Worm (Caenorhabditis elegans) whole organism, L4 larva: Measurements from ENCODE around the gene C16D9.9.

Experiments used
- F44E2.7 ChIP-seq: fragments of 200-800 bp; sonication (Bioruptor generic); IDR thresholded peaks from 2 replicates; pipeline ENCODE4 v2.1.2; 2022; ENCODE audit warnings: missing genetic modification characterization, missing compliant biosample characterization
- F49E8.2 ChIP-seq: sonication (generic microtip); optimal IDR thresholded peaks from 2 replicates; lab custom pipeline; 2016; ENCODE audit warnings: missing compliant biosample characterization, mild to moderate bottlenecking, missing genetic modification characterization, borderline replicate concordance
- dve-1 ChIP-seq: sonication (generic microtip); optimal IDR thresholded peaks from 2 replicates; lab custom pipeline; 2017; ENCODE audit warnings: antibody characterized with exemption, mild to moderate bottlenecking, missing genetic modification characterization, missing compliant biosample characterization; ENCODE audit not compliant: insufficient read depth
- fos-1 ChIP-seq: fragments of 150-350 bp; optimal IDR thresholded peaks from 2 replicates; lab custom pipeline; 2014; ENCODE audit warnings: missing biosample characterization, missing genetic modification characterization
- lin-29 ChIP-seq: fragments of 200-800 bp; sonication (Bioruptor generic); IDR thresholded peaks from 2 replicates; pipeline ENCODE4 v1.3.6; 2022; ENCODE audit warnings: missing genetic modification reagents, missing genetic modification characterization, missing compliant biosample characterization
- sdz-12 ChIP-seq: fragments of 200-800 bp; sonication (Bioruptor generic); optimal IDR thresholded peaks from 2 replicates; lab custom pipeline; 2018; ENCODE audit warnings: mild to moderate bottlenecking, missing genetic modification characterization, missing compliant biosample characterization
- zip-2 ChIP-seq: fragments of 150-350 bp; optimal IDR thresholded peaks from 2 replicates; lab custom pipeline; 2014; ENCODE audit warnings: missing biosample characterization, missing genetic modification characterization

DNA sequence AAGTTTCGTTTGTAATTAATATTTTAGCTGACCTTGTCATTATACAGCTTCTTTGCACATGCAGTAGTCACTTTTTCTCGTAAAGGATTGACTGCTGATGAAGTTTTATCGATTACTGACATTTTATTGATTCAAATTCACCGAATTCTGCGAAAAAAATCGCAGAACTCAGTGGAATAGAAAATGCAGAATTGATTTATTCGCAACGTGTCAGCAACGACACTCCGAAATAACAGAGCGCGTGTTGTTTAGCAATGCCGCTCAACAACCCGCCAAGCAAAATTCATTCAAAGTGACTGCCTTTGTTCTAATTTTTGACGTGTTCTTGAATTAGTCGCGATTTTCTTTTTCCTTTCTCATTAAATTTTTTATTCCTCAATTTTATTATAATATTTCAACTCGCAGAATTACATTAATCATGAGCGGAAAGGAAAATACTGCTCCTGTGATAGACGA, 42.9 kb upstream of the C16D9.9 start, which contains the start of the genes cogc-6 and air-1:
- no peak for TF ChIP-seq F49E8.2 (tag; lab: Kevin White, UChicago)
- TF ChIP-seq lin-29 (GFP tag; lab: Robert Waterston, UW) = no peak
- no peak for TF ChIP-seq zip-2 (tag; lab: Kevin White, UChicago)
- TF ChIP-seq fos-1 (tag; lab: Kevin White, UChicago) = no peak
- TF ChIP-seq F44E2.7 (GFP tag; lab: Robert Waterston, UW) = no peak
- TF ChIP-seq sdz-12 (GFP tag; lab: Kevin White, UChicago) = no peak
- no peak for TF ChIP-seq dve-1 (tag; lab: Kevin White, UChicago)
